Fruit fly (Drosophila melanogaster) whole organism, embryonic: ENCODE measurements around the gene Gclc.

Source experiments
- Bteb2 ChIP-seq: fragments of 200-800 bp; sonication (Bioruptor generic); optimal IDR thresholded peaks from 2 replicates; lab custom pipeline; 2016; ENCODE audit warnings: missing biosample characterization, missing genetic modification characterization
- C15 ChIP-seq: fragments of 200-800 bp; sonication (Bioruptor generic); IDR thresholded peaks from 3 replicates; pipeline ENCODE4 v1.3.6; 2022; ENCODE audit warnings: missing biosample characterization, missing genetic modification characterization
- CG10274 ChIP-seq: fragments of 200-800 bp; sonication (Bioruptor generic); optimal IDR thresholded peaks from 3 replicates; lab custom pipeline; 2017; ENCODE audit warnings: missing biosample characterization, mild to moderate bottlenecking, missing genetic modification characterization
- CG11085 ChIP-seq: fragments of 200-800 bp; sonication (Bioruptor generic); IDR thresholded peaks from 2 replicates; pipeline ENCODE4 v1.3.6; 2022; ENCODE audit warnings: missing biosample characterization, missing genetic modification characterization
- CG11696 ChIP-seq: fragments of 200-800 bp; sonication (Bioruptor generic); IDR thresholded peaks from 2 replicates; pipeline ENCODE4 v1.3.6; 2022; ENCODE audit warnings: missing biosample characterization, missing genetic modification characterization
- CG12071 ChIP-seq: fragments of 200-800 bp; sonication (Bioruptor generic); optimal IDR thresholded peaks from 3 replicates; lab custom pipeline; 2018; ENCODE audit warnings: missing biosample characterization, mild to moderate bottlenecking, missing genetic modification characterization
- CG12104 ChIP-seq: fragments of 200-800 bp; sonication (Bioruptor generic); optimal IDR thresholded peaks from 3 replicates; lab custom pipeline; 2016; ENCODE audit warnings: missing biosample characterization, missing genetic modification characterization
- CG12155 ChIP-seq: fragments of 200-800 bp; sonication (Bioruptor generic); optimal IDR thresholded peaks from 3 replicates; lab custom pipeline; 2016; ENCODE audit warnings: missing biosample characterization, missing genetic modification characterization
- CG12744 ChIP-seq: fragments of 200-800 bp; sonication (Bioruptor generic); optimal IDR thresholded peaks from 2 replicates; lab custom pipeline; 2016; ENCODE audit warnings: missing biosample characterization, missing genetic modification characterization
- CG12769 ChIP-seq: fragments of 200-800 bp; sonication (Bioruptor generic); optimal IDR thresholded peaks from 2 replicates; lab custom pipeline; 2019; ENCODE audit warnings: missing biosample characterization, mild to moderate bottlenecking, missing genetic modification characterization, moderate library complexity
- CG13123 ChIP-seq: fragments of 200-800 bp; sonication (Bioruptor generic); optimal IDR thresholded peaks from 2 replicates; lab custom pipeline; 2016; ENCODE audit warnings: missing biosample characterization, missing genetic modification characterization
- CG18262 ChIP-seq: fragments of 200-800 bp; optimal IDR thresholded peaks from 3 replicates; lab custom pipeline; 2019; ENCODE audit warnings: missing biosample characterization, mild to moderate bottlenecking, missing genetic modification characterization, moderate library complexity
- CG2875 ChIP-seq: fragments of 200-800 bp; sonication (Bioruptor generic); optimal IDR thresholded peaks from 2 replicates; lab custom pipeline; 2017; ENCODE audit warnings: missing biosample characterization, mild to moderate bottlenecking, missing genetic modification characterization, missing genetic modification reagents
- CG30020 ChIP-seq: fragments of 200-800 bp; optimal IDR thresholded peaks from 2 replicates; lab custom pipeline; 2019; ENCODE audit warnings: missing biosample characterization, mild to moderate bottlenecking, missing genetic modification characterization, moderate library complexity
- CG30403 ChIP-seq: fragments of 200-800 bp; sonication (Bioruptor generic); optimal IDR thresholded peaks from 3 replicates; lab custom pipeline; 2016; ENCODE audit warnings: missing biosample characterization, missing genetic modification characterization
- CG32767 ChIP-seq: fragments of 200-800 bp; sonication (Bioruptor generic); IDR thresholded peaks from 2 replicates; pipeline ENCODE4 v1.3.6; 2022; ENCODE audit warnings: missing biosample characterization, missing genetic modification characterization
- CG34422 ChIP-seq: fragments of 200-800 bp; sonication (Bioruptor generic); IDR thresholded peaks from 3 replicates; pipeline ENCODE4 v1.3.6; 2022; ENCODE audit warnings: missing biosample characterization, missing genetic modification characterization
- CG3838 ChIP-seq: fragments of 200-800 bp; sonication (Bioruptor generic); optimal IDR thresholded peaks from 3 replicates; lab custom pipeline; 2016; ENCODE audit warnings: missing biosample characterization, missing genetic modification characterization
- CG3847 ChIP-seq: fragments of 200-800 bp; sonication (Bioruptor generic); IDR thresholded peaks from 2 replicates; pipeline ENCODE4 v1.3.6; 2022; ENCODE audit warnings: missing biosample characterization, missing genetic modification characterization
- CG4328 ChIP-seq: fragments of 200-800 bp; sonication (Bioruptor generic); optimal IDR thresholded peaks from 3 replicates; lab custom pipeline; 2017; ENCODE audit warnings: missing biosample characterization, missing genetic modification reagents, missing genetic modification characterization
- CG4404 ChIP-seq: fragments of 200-800 bp; sonication (Bioruptor generic); IDR thresholded peaks from 2 replicates; pipeline ENCODE4 v1.3.6; 2022; ENCODE audit warnings: missing biosample characterization, missing genetic modification characterization
- CG7357 ChIP-seq: fragments of 200-800 bp; sonication (Bioruptor generic); IDR thresholded peaks from 3 replicates; pipeline ENCODE4 v1.3.6; 2022; ENCODE audit warnings: missing biosample characterization, missing genetic modification characterization
- CG9817 ChIP-seq: fragments of 200-800 bp; sonication (Bioruptor generic); optimal IDR thresholded peaks from 2 replicates; lab custom pipeline; 2018; ENCODE audit warnings: missing biosample characterization, mild to moderate bottlenecking, missing genetic modification characterization, moderate library complexity
- CG9876 ChIP-seq: fragments of 200-800 bp; sonication (Bioruptor generic); optimal IDR thresholded peaks from 2 replicates; lab custom pipeline; 2016; ENCODE audit warnings: missing biosample characterization, missing genetic modification characterization
- CG9932 ChIP-seq: fragments of 200-800 bp; sonication (Bioruptor generic); IDR thresholded peaks from 2 replicates; pipeline ENCODE4 v1.3.6; 2022; ENCODE audit warnings: missing biosample characterization, missing genetic modification characterization
- CrebB ChIP-seq: fragments of 200-800 bp; sonication (Bioruptor generic); optimal IDR thresholded peaks from 3 replicates; lab custom pipeline; 2018; ENCODE audit warnings: missing biosample characterization, mild to moderate bottlenecking, missing genetic modification characterization
- D ChIP-seq, 2 experiments: fragments of 200-800 bp in 1 of 2; fragments of >200 bp in 1 of 2; sonication (Bioruptor generic) in 1 of 2; optimal IDR thresholded peaks; 2 replicates in 1 of 2; 3 replicates in 1 of 2; lab custom pipeline; 2017; ENCODE audit warnings: mild to moderate bottlenecking in 1 of 2, missing biosample characterization in 1 of 2, missing genetic modification characterization in 1 of 2, missing genetic modification reagents in 1 of 2
- D19A ChIP-seq: fragments of 200-800 bp; optimal IDR thresholded peaks from 3 replicates; lab custom pipeline; 2019; ENCODE audit warnings: missing biosample characterization, mild to moderate bottlenecking, missing genetic modification characterization, moderate library complexity
- Dbx ChIP-seq: fragments of 200-800 bp; sonication (Bioruptor generic); IDR thresholded peaks from 3 replicates; pipeline ENCODE4 v1.3.6; 2022; ENCODE audit warnings: missing biosample characterization, missing genetic modification characterization
- E2f2 ChIP-seq: fragments of 200-800 bp; sonication (Bioruptor generic); IDR thresholded peaks from 2 replicates; pipeline ENCODE4 v1.3.6; 2022; ENCODE audit warnings: missing biosample characterization, missing genetic modification characterization
- Mad ChIP-seq: fragments of 200-800 bp; sonication (Bioruptor generic); optimal IDR thresholded peaks from 2 replicates; lab custom pipeline; 2016; ENCODE audit warnings: missing biosample characterization, missing genetic modification characterization
- Neu2 ChIP-seq: fragments of 200-800 bp; sonication (Bioruptor generic); optimal IDR thresholded peaks from 3 replicates; lab custom pipeline; 2016; ENCODE audit warnings: missing biosample characterization, missing genetic modification characterization, borderline replicate concordance
- Taf1 ChIP-seq: fragments of 200-800 bp; sonication (Bioruptor generic); IDR thresholded peaks from 2 replicates; pipeline ENCODE4 v1.3.6; 2022; ENCODE audit warnings: missing biosample characterization, missing genetic modification characterization
- az2 ChIP-seq: fragments of 200-800 bp; sonication (Bioruptor generic); optimal IDR thresholded peaks from 3 replicates; lab custom pipeline; 2016; ENCODE audit warnings: missing biosample characterization, missing genetic modification characterization
- cwo ChIP-seq: fragments of 200-800 bp; sonication (Bioruptor generic); optimal IDR thresholded peaks from 3 replicates; lab custom pipeline; 2017; ENCODE audit warnings: missing biosample characterization, missing genetic modification characterization, mild to moderate bottlenecking, moderate library complexity, missing genetic modification reagents
- da ChIP-seq: fragments of 200-800 bp; sonication (Bioruptor generic); optimal IDR thresholded peaks from 2 replicates; lab custom pipeline; 2016; ENCODE audit warnings: missing biosample characterization, missing genetic modification characterization
- disco-r ChIP-seq: fragments of 200-800 bp; sonication (Bioruptor generic); optimal IDR thresholded peaks from 2 replicates; lab custom pipeline; 2016; ENCODE audit warnings: missing biosample characterization, missing genetic modification characterization
- emc ChIP-seq: fragments of 200-800 bp; sonication (Bioruptor generic); optimal IDR thresholded peaks from 2 replicates; lab custom pipeline; 2016; ENCODE audit warnings: missing biosample characterization, missing genetic modification characterization
- fd3F ChIP-seq: fragments of 200-800 bp; sonication (Bioruptor generic); optimal IDR thresholded peaks from 2 replicates; lab custom pipeline; 2018; ENCODE audit warnings: missing biosample characterization, mild to moderate bottlenecking, missing genetic modification characterization, moderate library complexity
- gcm2 ChIP-seq: fragments of 200-800 bp; sonication (Bioruptor generic); optimal IDR thresholded peaks from 2 replicates; lab custom pipeline; 2016; ENCODE audit warnings: missing biosample characterization, missing genetic modification characterization
- grau ChIP-seq: fragments of 200-800 bp; optimal IDR thresholded peaks from 3 replicates; lab custom pipeline; 2019; ENCODE audit warnings: missing biosample characterization, mild to moderate bottlenecking, missing genetic modification characterization, moderate library complexity
- her ChIP-seq: fragments of 200-800 bp; sonication (Bioruptor generic); optimal IDR thresholded peaks from 2 replicates; lab custom pipeline; 2016; ENCODE audit warnings: missing biosample characterization, missing genetic modification characterization
- kah ChIP-seq: fragments of 200-800 bp; sonication (Bioruptor generic); optimal IDR thresholded peaks from 2 replicates; lab custom pipeline; 2018; ENCODE audit warnings: missing biosample characterization, mild to moderate bottlenecking, missing genetic modification characterization
- knrl ChIP-seq: fragments of 200-800 bp; sonication (Bioruptor generic); IDR thresholded peaks from 3 replicates; pipeline ENCODE4 v1.3.6; 2022; ENCODE audit warnings: missing biosample characterization, missing genetic modification characterization; ENCODE audit not compliant: partially characterized antibody
- mirr ChIP-seq: fragments of 200-800 bp; sonication (Bioruptor generic); optimal IDR thresholded peaks from 3 replicates; lab custom pipeline; 2018; ENCODE audit warnings: missing biosample characterization, mild to moderate bottlenecking, missing genetic modification characterization
- mld ChIP-seq: fragments of 200-800 bp; sonication (Bioruptor generic); IDR thresholded peaks from 3 replicates; pipeline ENCODE4 v1.3.6; 2022; ENCODE audit warnings: missing biosample characterization, missing genetic modification characterization; ENCODE audit not compliant: partially characterized antibody
- pho ChIP-seq: fragments of 200-800 bp; sonication (Bioruptor generic); optimal IDR thresholded peaks from 2 replicates; lab custom pipeline; 2016; ENCODE audit warnings: missing biosample characterization, missing genetic modification characterization
- pum ChIP-seq: fragments of 200-800 bp; sonication (Bioruptor generic); optimal IDR thresholded peaks from 2 replicates; lab custom pipeline; 2016; ENCODE audit warnings: missing biosample characterization, missing genetic modification characterization
- sd ChIP-seq: fragments of 200-800 bp; sonication (Bioruptor generic); optimal IDR thresholded peaks from 3 replicates; lab custom pipeline; 2018; ENCODE audit warnings: missing biosample characterization, mild to moderate bottlenecking, missing genetic modification characterization, moderate library complexity
- vvl ChIP-seq: fragments of 200-800 bp; sonication (Bioruptor generic); IDR thresholded peaks from 2 replicates; pipeline ENCODE4 v1.3.6; 2022; ENCODE audit warnings: missing biosample characterization, missing genetic modification characterization

Gene Gclc

dm6 chrX:8058446-8058900 is 57.5 kb downstream of the Gclc start (continued):
- TF ChIP-seq Taf1 (GFP tag; lab: Robert Waterston, UW) = no peak
- no peak for TF ChIP-seq CG10274
- no peak for TF ChIP-seq az2 (GFP tag; lab: Kevin White, UChicago)
- TF ChIP-seq CG3847 = no peak

DNA sequence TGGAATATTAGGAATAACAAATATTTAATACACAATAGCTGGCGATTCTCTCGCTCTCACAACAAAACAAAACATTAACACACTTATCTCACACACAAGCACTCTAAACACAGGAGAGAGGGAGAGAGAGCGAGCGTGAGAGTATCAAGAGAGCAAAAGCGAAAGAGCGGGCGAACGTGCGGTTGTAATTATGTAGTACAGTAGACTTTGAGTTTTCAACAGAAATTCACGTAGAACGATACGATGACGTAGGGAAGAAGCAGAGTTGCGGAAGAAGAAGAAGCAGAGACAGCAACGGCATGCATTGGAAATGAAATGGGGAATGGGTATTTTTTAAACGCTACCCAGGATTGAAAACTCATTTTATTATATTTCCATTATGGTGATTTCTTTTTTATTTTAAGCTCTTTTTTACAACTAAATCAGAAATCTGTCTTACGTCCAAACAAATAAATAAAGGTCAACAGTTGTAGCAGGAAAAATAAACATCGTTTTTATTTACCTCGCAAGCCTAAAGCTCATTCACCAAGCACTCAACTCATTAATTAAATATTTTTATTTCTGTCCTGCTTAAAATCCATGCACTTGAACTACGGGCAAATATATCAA is 58.0 kb downstream of the Gclc start:
- TF ChIP-seq Mad = no peak
- TF ChIP-seq sd (tag; lab: Kevin White, UChicago) = no peak
- TF ChIP-seq fd3F (GFP tag; lab: Kevin White, UChicago) = no peak
- no peak for TF ChIP-seq CG12104
- no peak for TF ChIP-seq grau
- no peak for TF ChIP-seq CG4404
- no peak for TF ChIP-seq CG2875 (GFP tag; lab: Kevin White, UChicago)
- TF ChIP-seq CG13123 = no peak
- no peak for TF ChIP-seq C15
- TF ChIP-seq CG11085 = no peak
- no peak for TF ChIP-seq pho (GFP tag; lab: Kevin White, UChicago)
- TF ChIP-seq E2f2 (GFP tag; lab: Robert Waterston, UW) = no peak
- TF ChIP-seq CG4328 (GFP tag; lab: Kevin White, UChicago) = no peak
- TF ChIP-seq CG3838 (GFP tag; lab: Kevin White, UChicago) = no peak
- TF ChIP-seq CG34422 (GFP tag; lab: Robert Waterston, UW) = no peak
- no peak for TF ChIP-seq CG7357
- no peak for TF ChIP-seq mirr
- no peak for TF ChIP-seq CG12769 (tag; lab: Kevin White, UChicago)
- TF ChIP-seq D (optimal IDR thresholded peaks at IDR 0.05; lab: Kevin White, UChicago) = no peak
- TF ChIP-seq D (GFP tag; optimal IDR thresholded peaks at IDR 0.05; lab: Kevin White, UChicago) = peak; percentile 21
- no peak for TF ChIP-seq CG9817 (tag; lab: Kevin White, UChicago)
- no peak for TF ChIP-seq her (GFP tag; lab: Kevin White, UChicago)
- TF ChIP-seq CG12744 (GFP tag; lab: Kevin White, UChicago) = no peak
- no peak for TF ChIP-seq D19A (tag; lab: Kevin White, UChicago)
- TF ChIP-seq CG18262 (tag; lab: Kevin White, UChicago) = peak; percentile 19
- TF ChIP-seq CG32767 (GFP tag; lab: Robert Waterston, UW) = no peak
- no peak for TF ChIP-seq mld (GFP tag; lab: Robert Waterston, UW)
- no peak for TF ChIP-seq CG12155 (GFP tag; lab: Kevin White, UChicago)
- TF ChIP-seq kah = no peak
- no peak for TF ChIP-seq CG12071 (GFP tag; lab: Kevin White, UChicago)
- no peak for TF ChIP-seq CG9876 (GFP tag; lab: Kevin White, UChicago)
- TF ChIP-seq CG30020 (tag; lab: Kevin White, UChicago) = no peak
- no peak for TF ChIP-seq disco-r (GFP tag; lab: Kevin White, UChicago)
- no peak for TF ChIP-seq vvl (GFP tag; lab: Robert Waterston, UW)
- TF ChIP-seq emc (GFP tag; lab: Kevin White, UChicago) = no peak
- TF ChIP-seq CG30403 (GFP tag; lab: Kevin White, UChicago) = no peak
- no peak for TF ChIP-seq Bteb2 (GFP tag; lab: Kevin White, UChicago)
- TF ChIP-seq knrl (GFP tag; lab: Robert Waterston, UW) = no peak
- no peak for TF ChIP-seq gcm2 (GFP tag; lab: Kevin White, UChicago)
- TF ChIP-seq CrebB (tag; lab: Kevin White, UChicago) = no peak
- no peak for TF ChIP-seq da (GFP tag; lab: Kevin White, UChicago)
- TF ChIP-seq Dbx (GFP tag; lab: Robert Waterston, UW) = no peak
- TF ChIP-seq CG9932 (GFP tag; lab: Robert Waterston, UW) = no peak
- no peak for TF ChIP-seq CG11696 (GFP tag; lab: Robert Waterston, UW)
- TF ChIP-seq Neu2 (GFP tag; lab: Kevin White, UChicago) = no peak
- TF ChIP-seq pum (GFP tag; lab: Kevin White, UChicago) = no peak
- TF ChIP-seq cwo = no peak
